Fruit fly (Drosophila melanogaster) whole organism, embryonic: ENCODE measurements around the gene MED22.

Experiments
- Ada2b ChIP-seq: fragments of 200-800 bp; sonication (Bioruptor generic); IDR thresholded peaks from 2 replicates; pipeline ENCODE4 v1.3.6; 2022; ENCODE audit warnings: missing biosample characterization, missing genetic modification characterization
- Adf1 ChIP-seq: fragments of 200-800 bp; sonication (Bioruptor generic); IDR thresholded peaks from 2 replicates; pipeline ENCODE4 v1.3.6; 2022; ENCODE audit warnings: missing biosample characterization, missing genetic modification characterization
- Atf6 ChIP-seq: fragments of 200-800 bp; sonication (Bioruptor generic); IDR thresholded peaks from 2 replicates; pipeline ENCODE4 v1.3.6; 2022; ENCODE audit warnings: missing biosample characterization, missing genetic modification characterization
- CG11504 ChIP-seq: fragments of 200-800 bp; sonication (Bioruptor generic); optimal IDR thresholded peaks from 3 replicates; lab custom pipeline; 2019; ENCODE audit warnings: missing biosample characterization, mild to moderate bottlenecking, missing genetic modification characterization, moderate library complexity
- CG11723 ChIP-seq: fragments of 200-800 bp; sonication (Bioruptor generic); optimal IDR thresholded peaks from 2 replicates; lab custom pipeline; 2017; ENCODE audit warnings: missing biosample characterization, mild to moderate bottlenecking, missing genetic modification characterization
- CG12071 ChIP-seq: fragments of 200-800 bp; sonication (Bioruptor generic); optimal IDR thresholded peaks from 3 replicates; lab custom pipeline; 2018; ENCODE audit warnings: missing biosample characterization, mild to moderate bottlenecking, missing genetic modification characterization
- CG12769 ChIP-seq: fragments of 200-800 bp; sonication (Bioruptor generic); optimal IDR thresholded peaks from 2 replicates; lab custom pipeline; 2019; ENCODE audit warnings: missing biosample characterization, mild to moderate bottlenecking, missing genetic modification characterization, moderate library complexity
- CG13296 ChIP-seq: fragments of 200-800 bp; sonication (Bioruptor generic); optimal IDR thresholded peaks from 3 replicates; lab custom pipeline; 2018; ENCODE audit warnings: missing biosample characterization, mild to moderate bottlenecking, missing genetic modification characterization
- CG14710 ChIP-seq: fragments of 200-800 bp; sonication (Bioruptor generic); optimal IDR thresholded peaks from 3 replicates; lab custom pipeline; 2019; ENCODE audit warnings: missing biosample characterization, mild to moderate bottlenecking, missing genetic modification characterization, moderate library complexity
- CG15514 ChIP-seq: fragments of 200-800 bp; sonication (Bioruptor generic); optimal IDR thresholded peaks from 3 replicates; lab custom pipeline; 2017; ENCODE audit warnings: missing biosample characterization, missing genetic modification characterization, mild to moderate bottlenecking, moderate library complexity, missing genetic modification reagents
- CG18599 ChIP-seq: fragments of 200-800 bp; sonication (Bioruptor generic); optimal IDR thresholded peaks from 3 replicates; lab custom pipeline; 2017; ENCODE audit warnings: missing biosample characterization, missing genetic modification characterization, mild to moderate bottlenecking, moderate library complexity, missing genetic modification reagents
- CG2678 ChIP-seq: fragments of 200-800 bp; sonication (Bioruptor generic); optimal IDR thresholded peaks from 3 replicates; lab custom pipeline; 2019; ENCODE audit warnings: missing biosample characterization, mild to moderate bottlenecking, missing genetic modification characterization, moderate library complexity
- CG2889 ChIP-seq: fragments of 200-800 bp; sonication (Bioruptor generic); IDR thresholded peaks from 3 replicates; pipeline ENCODE4 v1.3.6; 2022; ENCODE audit warnings: missing biosample characterization, missing genetic modification characterization
- CG31224 ChIP-seq: fragments of 200-800 bp; sonication (Bioruptor generic); IDR thresholded peaks from 2 replicates; pipeline ENCODE4 v1.3.6; 2022; ENCODE audit warnings: missing biosample characterization, missing genetic modification characterization
- CG32532 ChIP-seq: fragments of 200-800 bp; sonication (Bioruptor generic); IDR thresholded peaks from 2 replicates; pipeline ENCODE4 v1.3.6; 2022; ENCODE audit warnings: missing biosample characterization, missing genetic modification characterization
- CG33213 ChIP-seq: fragments of 200-800 bp; sonication (Bioruptor generic); optimal IDR thresholded peaks from 3 replicates; lab custom pipeline; 2016; ENCODE audit warnings: missing biosample characterization, missing genetic modification characterization
- CG6854 ChIP-seq: fragments of 200-800 bp; sonication (Bioruptor generic); optimal IDR thresholded peaks from 3 replicates; lab custom pipeline; 2017; ENCODE audit warnings: missing biosample characterization, mild to moderate bottlenecking, missing genetic modification characterization
- CG7357 ChIP-seq: fragments of 200-800 bp; sonication (Bioruptor generic); IDR thresholded peaks from 3 replicates; pipeline ENCODE4 v1.3.6; 2022; ENCODE audit warnings: missing biosample characterization, missing genetic modification characterization
- CG8290 ChIP-seq, 3 experiments: fragments of 200-800 bp; sonication (Bioruptor generic); optimal IDR thresholded peaks; 2 replicates each; lab custom pipeline; 2016 to 2019; ENCODE audit warnings: missing biosample characterization in 3 of 3, missing genetic modification characterization in 3 of 3, mild to moderate bottlenecking in 2 of 3, moderate library complexity in 1 of 3
- CG9215 ChIP-seq: fragments of 200-800 bp; sonication (Bioruptor generic); IDR thresholded peaks from 2 replicates; pipeline ENCODE4 v1.3.6; 2022; ENCODE audit warnings: missing biosample characterization, missing genetic modification characterization
- Dp ChIP-seq: fragments of 200-800 bp; sonication (Bioruptor generic); optimal IDR thresholded peaks from 2 replicates; lab custom pipeline; 2018; ENCODE audit warnings: missing biosample characterization, mild to moderate bottlenecking, missing genetic modification characterization, moderate library complexity
- Drgx ChIP-seq: fragments of 200-800 bp; sonication (Bioruptor generic); IDR thresholded peaks from 2 replicates; pipeline ENCODE4 v1.3.6; 2022; ENCODE audit warnings: missing biosample characterization, missing genetic modification characterization
- Ets65A ChIP-seq: fragments of 200-800 bp; sonication (Bioruptor generic); peaks from one replicate; lab custom pipeline; 2016; ENCODE audit warnings: missing biosample characterization, missing genetic modification characterization
- HmgZ ChIP-seq: fragments of 200-800 bp; sonication (Bioruptor generic); optimal IDR thresholded peaks from 2 replicates; lab custom pipeline; 2018; ENCODE audit warnings: missing biosample characterization, mild to moderate bottlenecking, missing genetic modification characterization
- MBD-R2 ChIP-seq: fragments of 200-800 bp; sonication (Bioruptor generic); IDR thresholded peaks from 2 replicates; pipeline ENCODE4 v1.3.6; 2022; ENCODE audit warnings: missing biosample characterization, missing genetic modification characterization
- Med ChIP-seq: fragments of 200-800 bp; sonication (Bioruptor generic); peaks from one replicate; lab custom pipeline; 2016; ENCODE audit warnings: missing biosample characterization, missing genetic modification characterization, mild to moderate bottlenecking, inconsistent platforms, moderate library complexity
- Pdp1 ChIP-seq, 2 experiments: fragments of 200-800 bp; sonication (Bioruptor generic); optimal IDR thresholded peaks; 3 replicates each; lab custom pipeline; 2016; ENCODE audit warnings: missing biosample characterization in 2 of 2, missing genetic modification characterization in 2 of 2, mild to moderate bottlenecking in 1 of 2, moderate library complexity in 1 of 2
- Ptx1 ChIP-seq: fragments of 200-800 bp; sonication (Bioruptor generic); IDR thresholded peaks from 2 replicates; pipeline ENCODE4 v1.3.6; 2022; ENCODE audit warnings: missing biosample characterization, missing genetic modification characterization
- Ssrp ChIP-seq: fragments of 200-800 bp; sonication (Bioruptor generic); optimal IDR thresholded peaks from 2 replicates; lab custom pipeline; 2018; ENCODE audit warnings: missing biosample characterization, mild to moderate bottlenecking, missing genetic modification characterization, moderate library complexity
- ac ChIP-seq: fragments of 200-800 bp; sonication (Bioruptor generic); optimal IDR thresholded peaks from 3 replicates; lab custom pipeline; 2017; ENCODE audit warnings: missing biosample characterization, mild to moderate bottlenecking, missing genetic modification characterization
- ci ChIP-seq: fragments of 200-800 bp; sonication (Bioruptor generic); IDR thresholded peaks from 3 replicates; pipeline ENCODE4 v1.3.6; 2022; ENCODE audit warnings: missing biosample characterization, missing genetic modification characterization
- corto ChIP-seq: fragments of 200-800 bp; sonication (Bioruptor generic); optimal IDR thresholded peaks from 2 replicates; lab custom pipeline; 2016; ENCODE audit warnings: missing biosample characterization, mild to moderate bottlenecking, missing genetic modification characterization, moderate library complexity
- dysf ChIP-seq: fragments of 200-800 bp; sonication (Bioruptor generic); IDR thresholded peaks from 3 replicates; pipeline ENCODE4 v1.3.6; 2022; ENCODE audit warnings: missing biosample characterization, missing genetic modification characterization
- fd3F ChIP-seq: fragments of 200-800 bp; sonication (Bioruptor generic); optimal IDR thresholded peaks from 2 replicates; lab custom pipeline; 2018; ENCODE audit warnings: missing biosample characterization, mild to moderate bottlenecking, missing genetic modification characterization, moderate library complexity
- grau ChIP-seq: fragments of 200-800 bp; optimal IDR thresholded peaks from 3 replicates; lab custom pipeline; 2019; ENCODE audit warnings: missing biosample characterization, mild to moderate bottlenecking, missing genetic modification characterization, moderate library complexity
- hkb ChIP-seq, 2 experiments: fragments of 200-800 bp in 1 of 2; fragments of >200 bp in 1 of 2; sonication (Bioruptor generic) in 1 of 2; IDR thresholded peaks in 1 of 2; optimal IDR thresholded peaks in 1 of 2; 2 replicates each; pipeline versions ENCODE4 v1.3.6 to Lab custom; 2017 to 2022; ENCODE audit warnings: missing biosample characterization in 1 of 2, missing genetic modification characterization in 1 of 2
- lab ChIP-seq: fragments of 200-800 bp; sonication (Bioruptor generic); optimal IDR thresholded peaks from 3 replicates; lab custom pipeline; 2017; ENCODE audit warnings: missing biosample characterization, missing genetic modification characterization, mild to moderate bottlenecking, moderate library complexity, missing genetic modification reagents
- pb ChIP-seq: fragments of 200-800 bp; sonication (Bioruptor generic); optimal IDR thresholded peaks from 3 replicates; lab custom pipeline; 2016; ENCODE audit warnings: missing biosample characterization, missing genetic modification characterization
- pnt ChIP-seq: fragments of 200-800 bp; sonication (Bioruptor generic); optimal IDR thresholded peaks from 3 replicates; lab custom pipeline; 2016; ENCODE audit warnings: missing biosample characterization, missing genetic modification characterization
- row ChIP-seq: fragments of 200-800 bp; sonication (Bioruptor generic); IDR thresholded peaks from 3 replicates; pipeline ENCODE4 v1.3.6; 2022; ENCODE audit warnings: missing biosample characterization, missing genetic modification characterization
- sima ChIP-seq: fragments of 200-800 bp; sonication (Bioruptor generic); optimal IDR thresholded peaks from 2 replicates; lab custom pipeline; 2016; ENCODE audit warnings: missing biosample characterization, missing genetic modification characterization
- tgo ChIP-seq: fragments of 200-800 bp; sonication (Bioruptor generic); IDR thresholded peaks from 3 replicates; pipeline ENCODE4 v1.3.6; 2022; ENCODE audit warnings: missing biosample characterization, missing genetic modification characterization
- tin ChIP-seq: fragments of 200-800 bp; sonication (Bioruptor generic); optimal IDR thresholded peaks from 3 replicates; lab custom pipeline; 2016; ENCODE audit warnings: missing biosample characterization, missing genetic modification characterization
- ttk ChIP-seq: fragments of 200-800 bp; sonication (Bioruptor generic); IDR thresholded peaks from 2 replicates; pipeline ENCODE4 v2.1.2; 2022; ENCODE audit warnings: missing biosample characterization, missing genetic modification characterization
- vvl ChIP-seq: fragments of 200-800 bp; sonication (Bioruptor generic); IDR thresholded peaks from 2 replicates; pipeline ENCODE4 v1.3.6; 2022; ENCODE audit warnings: missing biosample characterization, missing genetic modification characterization
- wek ChIP-seq: fragments of 200-800 bp; sonication (Bioruptor generic); optimal IDR thresholded peaks from 3 replicates; lab custom pipeline; 2018; ENCODE audit warnings: missing biosample characterization, mild to moderate bottlenecking, missing genetic modification characterization, moderate library complexity
- zfh2 ChIP-seq: fragments of 200-800 bp; sonication (Bioruptor generic); optimal IDR thresholded peaks from 2 replicates; lab custom pipeline; 2016; ENCODE audit warnings: missing biosample characterization, missing genetic modification characterization

The MED22 gene

dm6 chrX:951800-952199, 23.9 kb downstream of the MED22 start, which contains the start of gene CG3690:
TSS of gene CG3690 (minus strand) at chrX:951900.
- TF ChIP-seq fd3F (GFP tag; lab: Kevin White, UChicago) (no peak), zfh2 (GFP tag; lab: Kevin White, UChicago) (no peak), tin (GFP tag; lab: Kevin White, UChicago) (no peak)

dm6 chrX:953807-954206, 25.9 kb downstream of the MED22 start:
- peak; percentile 44; the same call in 1 of the 2 replicates for TF ChIP-seq CG32532 (GFP tag; lab: Robert Waterston, UW)
- TF ChIP-seq CG18599, result peak; percentile 33
- TF ChIP-seq hkb (optimal IDR thresholded peaks at IDR 0.05; lab: Kevin White, UChicago), result no peak
- TF ChIP-seq hkb (GFP tag; IDR thresholded peaks at IDR 0.05; lab: Robert Waterston, UW), result 0 out of 2 replicates have a peak, but pooled peaks have one; percentile 22
- TF ChIP-seq Med (GFP tag; lab: Kevin White, UChicago), result peak; percentile 77
- no peak for TF ChIP-seq HmgZ (tag; lab: Kevin White, UChicago)
- TF ChIP-seq CG11504 (tag; lab: Kevin White, UChicago), result peak; percentile 21
- 0 out of 3 replicates have a peak, but pooled peaks have one; percentile 33 for TF ChIP-seq dysf (GFP tag; lab: Robert Waterston, UW)
- peak; percentile 10 for TF ChIP-seq lab (GFP tag; lab: Kevin White, UChicago)
- TF ChIP-seq Pdp1 (GFP tag; optimal IDR thresholded peaks at IDR 0.05; lab: Kevin White, UChicago), result peak in 1 of 2 experiments; percentile 9
- TF ChIP-seq CG8290 (GFP tag; optimal IDR thresholded peaks at IDR 0.05; lab: Kevin White, UChicago), result no peak
- peak in 1 of 2 experiments; percentile 9 for TF ChIP-seq CG8290 (tag; optimal IDR thresholded peaks at IDR 0.05; lab: Kevin White, UChicago)
- peak; percentile 32; the same call in 2 of the 3 replicates for TF ChIP-seq row
- 0 out of 3 replicates have a peak, but pooled peaks have one; percentile 27 for TF ChIP-seq ci (GFP tag; lab: Robert Waterston, UW)
- TF ChIP-seq grau, result peak; percentile 4
- TF ChIP-seq ttk, result peak; percentile 20; the same call in 1 of the 2 replicates
- 0 out of 2 replicates have a peak, but pooled peaks have one; percentile 23 for TF ChIP-seq Ada2b (GFP tag; lab: Robert Waterston, UW)
- no peak for TF ChIP-seq ac (GFP tag; lab: Kevin White, UChicago)
- TF ChIP-seq CG2889 (GFP tag; lab: Robert Waterston, UW), result no peak
- TF ChIP-seq Ptx1, result peak; percentile 28; the same call in 1 of the 2 replicates
- peak; percentile 31; the same call in 1 of the 2 replicates for TF ChIP-seq vvl (GFP tag; lab: Robert Waterston, UW)
- peak; percentile 18 for TF ChIP-seq CG15514 (GFP tag; lab: Kevin White, UChicago)
- TF ChIP-seq CG31224 (GFP tag; lab: Robert Waterston, UW), result no peak
- TF ChIP-seq tgo (GFP tag; lab: Robert Waterston, UW), result peak; percentile 27; the same call in 1 of the 3 replicates
- TF ChIP-seq CG12769 (tag; lab: Kevin White, UChicago), result peak; percentile 5
- TF ChIP-seq CG2678 (tag; lab: Kevin White, UChicago), result peak; percentile 3
- no peak for TF ChIP-seq CG14710
- peak; percentile 76 for TF ChIP-seq Ets65A (GFP tag; lab: Kevin White, UChicago)

DNA sequence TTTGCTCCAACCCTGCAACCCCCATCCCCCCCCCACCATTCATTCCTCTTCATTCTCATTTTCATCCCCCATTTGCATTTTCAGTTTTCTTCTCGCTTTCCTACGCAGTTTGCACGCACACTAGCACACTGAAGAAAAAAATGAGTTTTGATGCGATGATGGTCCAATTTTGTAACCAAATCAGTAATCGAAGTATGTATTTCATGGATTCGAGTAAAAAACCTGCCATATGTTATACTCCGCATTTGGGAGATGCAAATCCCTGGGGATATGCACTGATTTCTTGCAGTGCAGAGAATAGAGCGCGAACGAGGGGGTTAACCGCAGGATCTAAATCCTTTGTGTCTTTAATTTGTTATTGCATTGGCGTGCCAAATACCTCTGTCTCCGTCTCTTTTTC, 27.9 kb downstream of the MED22 start:
- peak; percentile 57 for TF ChIP-seq Ssrp (tag; lab: Kevin White, UChicago)
- TF ChIP-seq CG11723 (GFP tag; lab: Kevin White, UChicago), result peak; percentile 5
- TF ChIP-seq pb, result peak; percentile 62
- TF ChIP-seq Atf6 (GFP tag; lab: Robert Waterston, UW), result peak; percentile 31; the same call in 1 of the 2 replicates
- peak; percentile 20; the same call in 1 of the 2 replicates for TF ChIP-seq MBD-R2 (GFP tag; lab: Robert Waterston, UW)
- peak; percentile 5 for TF ChIP-seq zfh2 (GFP tag; lab: Kevin White, UChicago)
- TF ChIP-seq CG33213, result peak; percentile 16
- TF ChIP-seq Adf1, result no peak
- no peak for TF ChIP-seq CG31224 (GFP tag; lab: Robert Waterston, UW)
- TF ChIP-seq Dp (GFP tag; lab: Kevin White, UChicago), result no peak
- TF ChIP-seq CG6854, result peak; percentile 46
- no peak for TF ChIP-seq corto (GFP tag; lab: Kevin White, UChicago)
- peak; percentile 25 for TF ChIP-seq CG13296 (GFP tag; lab: Kevin White, UChicago)
- no peak for TF ChIP-seq sima
- peak; percentile 61 for TF ChIP-seq CG9215 (GFP tag; lab: Robert Waterston, UW)
- peak; percentile 67 for TF ChIP-seq pnt (GFP tag; lab: Kevin White, UChicago)
- peak; percentile 75 for TF ChIP-seq CG12071 (GFP tag; lab: Kevin White, UChicago)
- TF ChIP-seq wek (GFP tag; lab: Kevin White, UChicago), result peak; percentile 30
- no peak for TF ChIP-seq Drgx (GFP tag; lab: Robert Waterston, UW)
- TF ChIP-seq CG7357, result peak; percentile 39; the same call in 1 of the 3 replicates
